Worm (Caenorhabditis elegans): ENCODE results near the gene lsm-7.

DNA sequence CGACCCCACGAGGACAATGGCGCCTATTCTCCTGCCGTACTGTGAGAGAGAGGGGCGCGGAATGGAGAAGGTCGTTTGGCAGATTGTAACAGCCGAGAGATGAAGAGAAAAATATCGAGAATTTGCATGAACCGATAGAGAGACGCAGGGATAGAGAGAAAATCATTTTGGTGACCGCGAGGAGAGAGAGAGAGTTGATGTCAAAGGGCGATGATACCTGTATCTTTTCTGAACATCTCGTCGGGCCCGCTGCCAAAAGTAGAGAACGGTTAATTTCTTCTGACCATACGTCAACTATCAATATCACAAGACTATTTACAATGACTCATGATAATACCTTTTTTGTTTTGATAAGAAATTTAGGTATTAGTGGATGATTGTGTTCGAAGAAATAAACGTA is 42.7 kb downstream of the lsm-7 start:
- peak; percentile 8 for TF ChIP-seq swsn-7 (tag; optimal IDR thresholded peaks at IDR 0.05)
- peak; percentile 38 for TF ChIP-seq C16A3.4 (tag; optimal IDR thresholded peaks at IDR 0.05)
- no peak for TF ChIP-seq ztf-4 (tag; optimal IDR thresholded peaks at IDR 0.05)
- TF ChIP-seq fos-1 (tag; optimal IDR thresholded peaks at IDR 0.05): no peak
- no peak for TF ChIP-seq pqm-1 (tag; optimal IDR thresholded peaks at IDR 0.05)
- no peak for TF ChIP-seq ztf-11 (tag; optimal IDR thresholded peaks at IDR 0.05)
- no peak for TF ChIP-seq elt-2 (tag; optimal IDR thresholded peaks at IDR 0.05)
- no peak for TF ChIP-seq efl-3 (GFP tag; optimal IDR thresholded peaks at IDR 0.05)
